Fruit fly (Drosophila melanogaster): Measurements from ENCODE around the gene Pif1A.

Pif1A gene

DNA sequence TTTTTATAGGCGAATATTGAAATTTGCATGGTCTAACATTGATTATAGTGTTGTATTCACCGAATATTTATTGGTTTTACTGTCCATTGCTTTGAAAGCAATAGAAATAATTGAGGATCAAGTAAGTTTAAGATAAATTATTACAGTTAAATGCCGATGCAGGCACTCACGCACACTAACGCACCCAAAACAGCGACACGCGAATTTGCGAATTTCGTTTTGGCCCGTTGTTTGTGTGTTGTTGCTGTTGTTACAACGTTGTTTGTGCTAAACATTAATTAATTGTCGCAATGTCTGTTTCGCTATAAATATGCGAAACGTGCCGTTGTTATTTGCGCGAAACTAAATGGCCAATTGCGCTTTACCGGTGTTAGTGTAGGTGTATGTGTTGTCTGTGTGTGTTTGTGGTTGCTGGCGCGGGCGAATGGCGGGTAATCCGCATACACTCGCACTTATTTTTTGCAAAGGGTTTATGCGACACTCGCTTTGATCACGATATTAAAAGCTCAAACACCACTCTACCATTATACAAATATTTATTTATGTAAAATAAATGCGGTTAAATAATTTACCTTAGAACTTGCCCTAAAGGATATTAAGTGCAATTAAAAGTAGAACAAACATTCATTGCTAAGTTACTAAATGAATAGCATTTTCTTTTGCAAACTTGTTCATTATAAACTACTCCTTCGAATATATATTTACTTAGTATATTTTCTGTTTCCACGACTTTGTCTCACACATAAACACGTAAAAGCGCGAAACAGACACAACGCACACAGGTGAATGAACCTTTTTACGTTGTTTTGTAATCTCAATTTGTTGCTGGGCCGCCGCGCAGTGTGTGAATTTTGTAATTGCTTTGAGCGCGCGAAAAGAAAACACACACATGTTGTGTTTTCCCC, 52.9 kb downstream of the Pif1A start:
- TF ChIP-seq noc (tag; optimal IDR thresholded peaks at IDR 0.05), result peak; percentile 83

DNA sequence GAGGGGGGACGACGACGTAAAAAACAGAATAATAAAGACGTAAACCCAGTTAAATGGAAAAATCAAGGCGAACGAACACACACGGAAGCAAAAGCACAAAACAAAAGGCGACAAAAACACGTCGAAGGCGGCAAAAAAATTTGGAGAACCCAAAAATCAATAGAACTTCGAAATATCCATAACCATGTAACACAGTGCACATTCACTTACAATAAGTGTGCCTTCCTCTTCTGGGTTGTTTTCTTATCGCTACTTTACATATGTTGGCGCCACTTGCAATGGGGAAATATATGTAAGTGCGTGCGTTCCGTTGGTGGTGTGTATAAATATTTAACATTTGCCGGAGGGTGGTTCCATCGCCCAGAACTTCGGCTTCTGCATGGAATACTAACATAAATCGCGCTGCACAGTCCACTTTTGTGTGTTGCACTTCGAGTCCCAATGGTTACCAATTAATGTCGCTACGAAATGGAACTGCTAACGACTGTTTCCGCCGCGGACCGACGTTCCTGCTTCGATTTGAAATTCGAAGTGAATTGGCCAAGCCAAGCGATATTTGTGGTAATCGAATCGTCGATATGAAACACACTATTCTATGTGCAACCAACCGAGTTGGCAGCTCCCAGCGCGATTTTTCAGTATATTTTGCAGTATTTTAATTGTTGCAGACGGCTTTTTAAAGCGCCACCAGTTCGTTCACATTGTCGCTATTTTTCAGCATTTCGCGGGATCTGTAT, 53.7 kb downstream of the Pif1A start, which contains the start of the genes CG9801 and Nasp:
Gene CG9801 (minus strand): TSS at position 542 of the 737 bp plus-strand sequence.
Gene Nasp (plus strand): TSS at position 665 of the 737 bp plus-strand sequence.
- TF ChIP-seq noc (tag; optimal IDR thresholded peaks at IDR 0.05), result no peak

DNA sequence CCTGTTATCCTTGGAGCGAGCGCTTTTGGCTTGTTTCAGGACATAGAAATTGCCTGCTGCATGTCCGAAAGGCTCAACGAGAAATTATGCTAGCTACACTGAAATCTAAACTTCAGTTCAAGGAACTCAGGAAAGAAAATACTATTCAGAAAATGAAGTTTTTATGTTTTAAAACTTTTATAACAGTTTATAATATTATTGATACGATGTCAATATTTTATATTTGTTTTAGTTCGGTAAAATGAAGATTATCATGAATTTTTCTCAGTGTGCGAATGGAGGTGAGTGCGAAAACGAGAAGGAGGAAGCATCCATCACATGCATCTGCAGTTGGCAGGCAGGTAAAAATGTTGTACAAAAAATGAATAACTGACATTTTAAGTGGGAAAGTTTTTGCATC, 54.6 kb downstream of the Pif1A start:
- no peak for TF ChIP-seq noc (tag; optimal IDR thresholded peaks at IDR 0.05)

DNA sequence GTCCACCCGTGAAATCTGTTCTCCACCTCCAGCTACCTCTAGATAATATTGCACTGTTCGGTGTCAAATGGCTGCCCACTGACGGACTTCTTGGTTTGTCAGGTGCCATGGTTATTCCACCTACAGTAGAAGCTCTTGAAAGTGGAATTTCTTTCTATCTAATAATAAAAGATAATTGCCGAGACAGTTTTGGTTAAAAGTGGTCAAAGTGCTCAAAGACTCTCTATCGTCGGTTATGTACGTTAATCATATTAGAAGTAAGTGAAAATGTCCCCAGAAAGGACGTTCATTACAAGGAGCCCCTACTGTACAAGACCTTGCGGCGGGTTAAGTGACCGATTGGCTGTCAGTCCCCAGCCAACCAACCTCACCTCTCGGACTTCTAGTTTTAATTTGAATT, 56.8 kb downstream of the Pif1A start:
- TF ChIP-seq noc (tag; optimal IDR thresholded peaks at IDR 0.05), result peak; percentile 51

DNA sequence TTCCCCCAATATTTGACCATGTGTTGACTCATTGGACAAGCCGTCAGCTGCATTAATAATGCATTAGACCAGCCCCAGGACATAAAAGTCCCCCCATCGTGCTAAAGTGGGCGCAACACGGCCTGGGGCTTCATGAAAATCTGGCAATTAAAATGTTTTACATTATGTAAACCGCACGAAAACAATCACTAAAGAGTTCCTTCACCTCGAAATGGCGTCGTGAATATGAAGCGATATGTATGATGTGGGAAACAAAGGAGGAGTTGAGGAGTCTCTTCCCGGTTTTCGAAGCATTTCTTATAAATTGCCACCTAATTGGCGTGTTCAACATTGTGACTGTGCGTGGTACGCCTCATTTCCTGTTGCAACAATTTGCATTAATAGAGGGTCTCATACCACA, 58.3 kb downstream of the Pif1A start:
- TF ChIP-seq noc (tag; optimal IDR thresholded peaks at IDR 0.05), result no peak

DNA sequence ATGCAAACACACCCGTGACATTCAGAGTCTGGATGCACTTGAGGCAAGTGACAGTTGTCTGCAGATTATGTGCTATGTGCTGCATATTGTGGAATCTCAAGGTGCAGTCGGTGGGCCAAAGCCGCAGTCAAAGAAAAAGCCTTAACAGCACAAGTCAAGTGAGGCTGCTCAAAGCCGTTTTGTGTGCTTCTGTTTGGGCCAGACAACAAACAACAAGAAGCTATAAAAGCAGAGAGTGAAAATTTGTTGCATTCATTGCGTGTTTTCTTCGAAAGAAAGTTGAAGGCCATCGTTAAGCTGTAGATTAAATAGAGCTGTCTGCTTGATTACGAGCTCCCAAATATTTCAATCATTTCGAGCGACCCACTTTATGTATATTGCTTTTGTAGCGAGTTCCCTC, 59.0 kb downstream of the Pif1A start:
- TF ChIP-seq noc (tag; optimal IDR thresholded peaks at IDR 0.05), result no peak

DNA sequence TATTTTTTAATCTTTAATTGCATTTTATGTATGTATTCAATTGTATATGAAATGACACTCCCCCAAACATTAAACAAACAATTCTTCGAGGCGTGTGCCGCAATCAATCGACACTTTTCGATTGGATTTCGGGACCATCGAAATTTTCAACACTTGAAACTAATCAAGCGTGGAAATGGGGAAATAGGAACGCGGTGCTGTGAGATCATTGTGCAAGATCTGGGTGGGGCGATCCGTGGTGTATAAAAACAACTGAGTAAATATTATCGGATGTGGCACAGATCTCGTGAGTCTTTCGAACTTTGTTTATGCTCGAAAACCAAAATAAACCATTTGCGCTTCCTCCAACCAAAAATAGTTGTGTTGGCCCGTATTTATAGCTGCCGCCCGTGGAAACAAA, 59.7 kb downstream of the Pif1A start:
- no peak for TF ChIP-seq noc (tag; optimal IDR thresholded peaks at IDR 0.05)

DNA sequence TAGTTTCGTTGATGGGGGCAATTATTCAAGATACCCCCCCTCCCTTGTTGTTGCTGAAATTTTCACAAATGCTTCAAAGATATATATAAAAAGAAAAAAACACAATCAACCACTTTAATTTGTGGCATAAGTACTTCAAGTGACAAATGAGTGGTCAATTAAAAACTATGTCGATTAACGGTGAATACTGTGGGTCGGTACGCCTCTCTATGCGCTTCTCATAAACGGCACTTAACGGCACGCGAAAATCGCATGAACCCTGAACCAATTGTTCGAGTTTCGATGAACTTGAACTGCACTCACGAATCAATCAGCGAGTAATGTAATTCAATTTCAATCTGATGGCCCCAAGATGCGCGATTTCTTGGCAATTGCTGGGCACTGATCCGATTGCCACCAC, 60.9 kb downstream of the Pif1A start:
- TF ChIP-seq noc (tag; optimal IDR thresholded peaks at IDR 0.05), result no peak

DNA sequence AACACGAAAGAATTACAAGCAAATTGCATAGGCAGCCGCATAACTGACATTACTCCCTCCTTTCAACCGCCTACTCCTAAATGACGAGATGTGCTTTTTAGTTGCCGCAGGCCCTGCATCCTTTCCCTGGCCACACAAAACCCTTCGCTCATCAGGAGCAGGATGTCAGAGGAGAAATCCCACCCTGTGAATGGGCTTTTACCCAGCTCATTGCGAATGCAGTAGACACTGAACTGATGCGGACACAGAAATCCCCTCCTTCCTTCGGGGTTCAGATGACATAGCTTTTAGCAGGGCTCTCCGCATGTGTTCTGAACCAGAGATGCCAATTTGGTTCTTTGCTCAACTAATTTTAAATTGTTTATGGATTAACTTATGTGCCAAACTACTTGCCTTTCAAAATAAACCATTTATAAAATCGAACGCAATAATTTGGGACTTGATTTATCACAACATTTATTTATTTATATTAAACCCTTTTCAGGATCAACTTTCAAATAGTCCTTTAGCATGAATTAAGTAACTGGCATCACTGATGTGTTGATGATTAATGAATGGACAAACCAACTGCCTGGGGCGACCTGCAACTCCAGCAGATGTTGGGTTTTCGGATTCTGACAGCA, 61.7 kb downstream of the Pif1A start:
- no peak for TF ChIP-seq noc (tag; optimal IDR thresholded peaks at IDR 0.05)

DNA sequence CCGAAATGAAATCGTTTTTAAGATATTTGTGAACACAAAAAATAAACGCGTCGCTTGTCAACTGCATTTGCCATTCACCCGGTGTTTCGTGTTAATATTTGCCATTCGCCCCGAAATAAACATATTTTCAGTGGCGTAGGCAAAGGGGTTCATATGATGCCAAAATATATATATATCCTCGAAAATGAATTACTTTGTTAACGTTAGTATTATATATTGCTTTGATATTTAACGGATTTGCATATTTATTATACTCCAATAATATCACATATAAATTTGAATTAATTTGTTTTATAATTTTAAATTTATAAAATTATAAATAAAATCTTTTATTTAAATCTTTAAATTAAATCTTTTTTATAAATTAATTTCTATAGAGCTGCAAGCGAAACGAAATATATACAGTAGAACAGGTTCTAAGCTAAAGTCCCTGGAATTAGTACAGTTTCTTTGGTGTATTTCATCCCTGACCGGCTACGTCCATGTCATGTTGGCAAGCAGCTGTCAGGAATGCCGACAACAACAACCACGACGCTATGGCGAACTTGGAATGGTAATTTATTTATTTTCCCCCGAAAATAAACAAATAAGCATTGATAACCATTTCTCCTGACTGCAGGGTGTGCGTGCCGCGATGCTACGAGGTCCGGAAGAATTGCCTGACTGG, 69.2 kb downstream of the Pif1A start, which contains the start of the genes M1BP and CG8202:
Gene M1BP (minus strand): TSS at position 102 of the 667 bp plus-strand sequence.
Gene CG8202 (plus strand): TSS at position 495 of the 667 bp plus-strand sequence.
- peak; percentile 93 for TF ChIP-seq noc (tag; optimal IDR thresholded peaks at IDR 0.05)

DNA sequence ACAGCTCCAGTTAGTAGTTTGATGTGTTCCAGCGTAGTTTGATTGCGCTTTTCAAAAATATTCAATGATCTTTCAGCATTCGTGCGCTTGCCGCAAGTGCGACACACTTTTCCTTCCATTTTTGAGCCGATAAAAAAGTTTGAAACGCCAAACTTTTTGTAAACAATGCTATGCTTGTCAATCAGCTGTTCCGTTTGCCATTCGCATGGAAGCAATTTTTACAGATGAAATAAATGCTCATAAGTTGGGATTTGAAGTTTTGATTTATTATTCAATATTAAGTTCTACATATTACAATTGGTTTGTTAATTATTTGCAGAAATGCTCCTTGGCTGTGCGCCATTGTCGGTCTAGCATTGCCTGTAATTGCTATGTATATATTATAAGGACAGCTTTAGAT, 71.4 kb downstream of the Pif1A start, which contains the start of gene ranshi:
Gene ranshi (minus strand): TSS at position 152 of the 400 bp plus-strand sequence.
- no peak for TF ChIP-seq noc (tag; optimal IDR thresholded peaks at IDR 0.05)

DNA sequence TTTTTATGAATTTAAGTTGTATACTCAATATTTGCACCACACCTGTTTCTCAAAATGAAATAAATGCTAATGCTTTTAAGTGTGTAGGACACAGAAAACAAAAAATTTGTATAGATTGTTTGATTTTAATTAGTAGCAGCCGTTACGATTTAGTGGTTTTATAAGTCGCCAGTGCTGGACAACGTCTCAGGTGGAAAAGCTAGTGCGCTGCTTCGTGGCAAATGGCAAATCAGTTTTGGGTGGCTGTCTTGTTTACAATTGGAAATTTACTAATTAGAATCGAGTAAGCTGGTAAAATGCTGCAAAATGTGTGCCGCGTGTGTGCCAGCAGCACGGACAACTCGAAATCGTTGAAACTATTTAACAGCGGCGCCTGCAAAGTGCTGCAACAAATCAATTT, 74.3 kb downstream of the Pif1A start, which contains the start of gene CG8159:
Gene CG8159 (plus strand): TSS at position 223 of the 400 bp plus-strand sequence.
- no peak for TF ChIP-seq noc (tag; optimal IDR thresholded peaks at IDR 0.05)

DNA sequence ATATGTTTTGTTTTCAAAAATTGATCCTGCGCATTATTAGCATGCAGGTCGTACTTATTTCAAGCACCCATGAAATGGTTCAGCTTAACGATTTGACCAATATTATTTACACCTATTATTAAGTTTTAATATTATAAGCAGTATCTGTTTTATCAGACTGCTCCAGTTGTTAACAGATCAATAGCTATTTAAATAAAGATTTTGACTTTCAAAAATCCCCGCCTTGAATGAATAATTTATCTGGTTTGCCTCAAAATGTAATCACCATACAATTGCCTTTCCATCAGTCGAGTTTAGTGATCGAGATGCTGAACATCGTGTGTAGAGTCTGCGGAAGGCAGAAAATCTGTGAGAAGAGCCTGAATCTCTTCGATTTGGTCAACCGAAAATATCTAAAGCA, 75.8 kb downstream of the Pif1A start, which contains the start of gene ouib:
Gene ouib (plus strand): TSS at position 301 of the 400 bp plus-strand sequence.
- TF ChIP-seq noc (tag; optimal IDR thresholded peaks at IDR 0.05), result no peak

Measured in whole organism, larva.